Fruit fly (Drosophila melanogaster) whole organism: ENCODE data around the gene Ids.

Experiments
- CG8478 ChIP-seq: fragments of >200 bp; optimal IDR thresholded peaks from 2 replicates; lab custom pipeline; 2018; ENCODE audit warnings: inconsistent platforms
- Dll ChIP-seq: fragments of >200 bp; optimal IDR thresholded peaks from 2 replicates; lab custom pipeline; 2017
- EcR ChIP-seq, 2 experiments: fragments of >200 bp; optimal IDR thresholded peaks; 2 replicates each; lab custom pipeline; 2017; ENCODE audit warnings: missing biosample characterization in 2 of 2, missing genetic modification characterization in 2 of 2, missing genetic modification reagents in 2 of 2
- pan ChIP-seq: fragments of >200 bp; optimal IDR thresholded peaks from 2 replicates; lab custom pipeline; 2017
- psq ChIP-seq: fragments of >200 bp; optimal IDR thresholded peaks from 2 replicates; lab custom pipeline; 2017
- usp ChIP-seq: fragments of >200 bp; optimal IDR thresholded peaks from 2 replicates; lab custom pipeline; 2017; ENCODE audit warnings: missing biosample characterization, missing genetic modification characterization, mixed read lengths

- TF ChIP-seq usp (no peak), pan (no peak), psq (lab: Kevin White, UChicago) (no peak), Dll (no peak), EcR (GFP tag; optimal IDR thresholded peaks at IDR 0.05; lab: Kevin White, UChicago) (no peak), CG8478 (lab: Kevin White, UChicago) (no peak)
Observed at dm6 chr3L:3410978-3411629, 33.0 kb downstream of the Ids start.
